Fruit fly (Drosophila melanogaster): ENCODE measurements around the gene Ythdf.

Ythdf gene

dm6 chr3R:25039028-25039476 is at the start of gene Ythdf, which contains the start of gene bai:
Gene Ythdf, minus strand, starts transcription at chr3R:25039249.
Gene bai, plus strand, starts transcription at chr3R:25039374.
- TF ChIP-seq fd85E (GFP tag; optimal IDR thresholded peaks at IDR 0.05) (no peak), svp (GFP tag) (no peak), cyc (GFP tag; optimal IDR thresholded peaks at IDR 0.05) (no peak), topi (GFP tag; optimal IDR thresholded peaks at IDR 0.05) (no peak), esn (GFP tag; optimal IDR thresholded peaks at IDR 0.05) (peak; percentile 58), CG31627 (GFP tag; optimal IDR thresholded peaks at IDR 0.05) (peak; percentile 42), CG32006 (GFP tag; optimal IDR thresholded peaks at IDR 0.05) (no peak), Lpt (GFP tag; optimal IDR thresholded peaks at IDR 0.05) (no peak), Eip93F (GFP tag; optimal IDR thresholded peaks at IDR 0.05) (peak; percentile 35), Sox14 (GFP tag; optimal IDR thresholded peaks at IDR 0.05) (peak; percentile 74), lz (GFP tag; optimal IDR thresholded peaks at IDR 0.05) (peak; percentile 44), achi (GFP tag; optimal IDR thresholded peaks at IDR 0.05) (no peak)

- TF ChIP-seq ss (GFP tag; optimal IDR thresholded peaks at IDR 0.05) (no peak), CG1621 (tag; optimal IDR thresholded peaks at IDR 0.05) (peak; percentile 3)
Observed at dm6 chr3R:25082348-25082747, 43.3 kb upstream of the Ythdf start, which contains the start of gene fd96Ca. Gene fd96Ca, plus strand, starts transcription at chr3R:25082684.

- TF ChIP-seq CG11294 (GFP tag; IDR thresholded peaks at IDR 0.05): no peak
- no peak for TF ChIP-seq Hr4 (GFP tag; optimal IDR thresholded peaks at IDR 0.05)
- no peak for TF ChIP-seq CG10631 (GFP tag; optimal IDR thresholded peaks at IDR 0.05)
- TF ChIP-seq fkh (GFP tag; optimal IDR thresholded peaks at IDR 0.05): peak; percentile 93
- no peak for TF ChIP-seq CG32006 (GFP tag; optimal IDR thresholded peaks at IDR 0.05)
- TF ChIP-seq Met (GFP tag; optimal IDR thresholded peaks at IDR 0.05): no peak
- TF ChIP-seq CG6854 (GFP tag; optimal IDR thresholded peaks at IDR 0.05): no peak
- TF ChIP-seq CG6163 (GFP tag; IDR thresholded peaks at IDR 0.05): no peak
- TF ChIP-seq Eip78C (GFP tag): peak; percentile 52
Observed at dm6 chr3R:25080446-25080845, 41.4 kb upstream of the Ythdf start.

dm6 chr3R:25078665-25079064 is 39.6 kb upstream of the Ythdf start:
- TF ChIP-seq vri (GFP tag; optimal IDR thresholded peaks at IDR 0.05) (no peak), topi (GFP tag; optimal IDR thresholded peaks at IDR 0.05) (no peak), Lpt (GFP tag; optimal IDR thresholded peaks at IDR 0.05) (no peak), Sox14 (GFP tag; optimal IDR thresholded peaks at IDR 0.05) (no peak), CG6163 (GFP tag; IDR thresholded peaks at IDR 0.05) (no peak), CG4318 (GFP tag; optimal IDR thresholded peaks at IDR 0.05) (no peak), lz (GFP tag; optimal IDR thresholded peaks at IDR 0.05) (no peak), Hr4 (GFP tag; optimal IDR thresholded peaks at IDR 0.05) (no peak), CG9139 (GFP tag; optimal IDR thresholded peaks at IDR 0.05) (no peak), svp (GFP tag) (no peak), CG8119 (GFP tag; IDR thresholded peaks at IDR 0.05) (no peak), CG6808 (GFP tag; optimal IDR thresholded peaks at IDR 0.05) (no peak), CG3919 (GFP tag; optimal IDR thresholded peaks at IDR 0.05) (no peak), pdm3 (GFP tag; optimal IDR thresholded peaks at IDR 0.05) (no peak), CG6792 (GFP tag; optimal IDR thresholded peaks at IDR 0.05) (no peak), CG31627 (GFP tag; optimal IDR thresholded peaks at IDR 0.05) (no peak), fkh (GFP tag; optimal IDR thresholded peaks at IDR 0.05) (no peak), CG11762 (GFP tag; optimal IDR thresholded peaks at IDR 0.05; ENCODE audit: insufficient read depth) (no peak), Hr38 (GFP tag; optimal IDR thresholded peaks at IDR 0.05) (no peak), net (GFP tag; optimal IDR thresholded peaks at IDR 0.05) (no peak)

- TF ChIP-seq spab (GFP tag; optimal IDR thresholded peaks at IDR 0.05) (no peak), CG34406 (GFP tag; optimal IDR thresholded peaks at IDR 0.05) (no peak), svp (GFP tag) (no peak), CG6808 (GFP tag; optimal IDR thresholded peaks at IDR 0.05) (no peak), CG16779 (tag; optimal IDR thresholded peaks at IDR 0.05) (no peak), salr (GFP tag; optimal IDR thresholded peaks at IDR 0.05) (no peak), CG3919 (GFP tag; optimal IDR thresholded peaks at IDR 0.05) (no peak), acj6 (GFP tag; optimal IDR thresholded peaks at IDR 0.05) (no peak), topi (GFP tag; optimal IDR thresholded peaks at IDR 0.05) (no peak), pdm3 (GFP tag; optimal IDR thresholded peaks at IDR 0.05) (no peak), Sox102F (GFP tag; optimal IDR thresholded peaks at IDR 0.05) (no peak), CG8119 (GFP tag; IDR thresholded peaks at IDR 0.05) (no peak), Eip78C (GFP tag) (no peak)
Observed at dm6 chr3R:25077280-25077820, 38.3 kb upstream of the Ythdf start.

All from whole organism, prepupa.